Worm (Caenorhabditis elegans) whole organism, L1 larva: Measurements from ENCODE around the gene F49C12.9.

Experiments used
- aha-1 ChIP-seq: fragments of 150-350 bp; optimal IDR thresholded peaks from 2 replicates; lab custom pipeline; 2014; ENCODE audit warnings: missing biosample characterization, missing genetic modification characterization
- ces-1 ChIP-seq: fragments of 150-350 bp; optimal IDR thresholded peaks from 2 replicates; lab custom pipeline; 2014; ENCODE audit warnings: missing biosample characterization, missing genetic modification reagents, missing genetic modification characterization
- efl-1 ChIP-seq, 4 experiments: fragments of 150-350 bp; optimal IDR thresholded peaks in 3 of 4; peaks in 1 of 4; 1 replicate in 1 of 4; 2 replicates in 3 of 4; lab custom pipeline; 2014; ENCODE audit warnings: missing biosample characterization in 2 of 4, missing genetic modification characterization in 2 of 4, missing genetic modification reagents in 2 of 4
- fos-1 ChIP-seq: fragments of 150-350 bp; optimal IDR thresholded peaks from 2 replicates; lab custom pipeline; 2014; ENCODE audit warnings: missing biosample characterization, missing genetic modification characterization
- lir-3 ChIP-seq: sonication (generic microtip); optimal IDR thresholded peaks from 2 replicates; lab custom pipeline; 2016; ENCODE audit warnings: mild to moderate bottlenecking, missing genetic modification characterization, moderate library complexity, missing compliant biosample characterization; ENCODE audit not compliant: poor library complexity
- nhr-11 ChIP-seq: fragments of 150-350 bp; optimal IDR thresholded peaks from 2 replicates; lab custom pipeline; 2014; ENCODE audit warnings: missing biosample characterization, missing genetic modification characterization
- nhr-76 ChIP-seq: sonication (generic microtip); optimal IDR thresholded peaks from 2 replicates; lab custom pipeline; 2017; ENCODE audit warnings: missing biosample characterization, missing genetic modification characterization
- nhr-77 ChIP-seq: fragments of 150-350 bp; optimal IDR thresholded peaks from 2 replicates; lab custom pipeline; 2014; ENCODE audit warnings: missing biosample characterization, missing genetic modification characterization
- pqm-1 ChIP-seq: sonication (generic microtip); optimal IDR thresholded peaks from 3 replicates; lab custom pipeline; 2017; ENCODE audit warnings: missing biosample characterization, missing genetic modification characterization

DNA sequence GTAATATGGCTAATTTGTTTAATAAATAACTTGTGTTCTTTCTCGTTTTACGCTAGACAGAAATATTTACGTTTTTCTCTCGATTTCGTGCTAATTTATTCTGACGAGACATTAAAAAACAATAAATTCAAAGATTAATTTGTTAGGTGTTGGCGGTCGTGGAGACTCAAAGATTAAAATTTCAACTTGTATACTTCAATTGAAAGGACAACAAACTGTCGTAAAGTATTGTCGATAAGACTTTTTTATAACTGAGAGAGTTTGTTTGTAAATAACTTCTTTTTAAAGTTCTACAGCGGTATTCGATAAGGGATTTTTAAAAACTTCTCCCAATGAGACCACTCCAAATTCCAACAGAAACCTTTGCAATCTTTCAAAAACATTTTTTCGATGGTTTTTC is 37.7 kb upstream of the F49C12.9 start:
- TF ChIP-seq fos-1 (tag; lab: Kevin White, UChicago), result no peak
- no peak for TF ChIP-seq ces-1 (GFP tag; lab: Kevin White, UChicago)
- TF ChIP-seq aha-1, result no peak
- no peak for TF ChIP-seq lir-3 (tag; lab: Kevin White, UChicago)
- no peak for TF ChIP-seq pqm-1 (tag; lab: Kevin White, UChicago)
- TF ChIP-seq efl-1 (optimal IDR thresholded peaks at IDR 0.05; lab: Kevin White, UChicago), result no peak
- TF ChIP-seq efl-1 (GFP tag; optimal IDR thresholded peaks at IDR 0.05 in 1 of 2; lab: Kevin White, UChicago), result no peak
- no peak for TF ChIP-seq nhr-76 (tag; lab: Kevin White, UChicago)
- TF ChIP-seq nhr-77 (tag; lab: Kevin White, UChicago), result no peak
- no peak for TF ChIP-seq nhr-11
